Worm (Caenorhabditis elegans): ENCODE results near the gene F21A3.11.

ce11 chrV:15559729-15560128 lies 26.7 kb upstream of the F21A3.11 start:
- TF ChIP-seq ztf-23 (GFP tag; IDR thresholded peaks at IDR 0.05): no peak
- TF ChIP-seq ref-1 (GFP tag; conservative IDR thresholded peaks at IDR 0.05): no peak
- TF ChIP-seq ztf-29 (GFP tag; IDR thresholded peaks at IDR 0.05): no peak
- no peak for TF ChIP-seq T22C8.4 (GFP tag; IDR thresholded peaks at IDR 0.05)
- no peak for TF ChIP-seq tab-1 (GFP tag; IDR thresholded peaks at IDR 0.05)
- TF ChIP-seq flt-1 (GFP tag; IDR thresholded peaks at IDR 0.05): no peak
- no peak for TF ChIP-seq med-1 (GFP tag; optimal IDR thresholded peaks at IDR 0.05; ENCODE audit: insufficient read depth)
- TF ChIP-seq cog-1 (tag; optimal IDR thresholded peaks at IDR 0.05): no peak

Data from whole organism, midembryonic.